Fruit fly (Drosophila melanogaster) whole organism, prepupa: ENCODE data around the gene Sfmbt.

Experiments
- Blimp-1 ChIP-seq: fragments of 200-800 bp; sonication (Bioruptor generic); optimal IDR thresholded peaks from 3 replicates; lab custom pipeline; 2017; ENCODE audit warnings: missing biosample characterization, missing genetic modification characterization, mild to moderate bottlenecking, moderate library complexity, missing genetic modification reagents
- CG15336 ChIP-seq: fragments of 200-800 bp; sonication (Bioruptor generic); IDR thresholded peaks from 2 replicates; pipeline ENCODE4 v1.3.6; 2022; ENCODE audit warnings: missing biosample characterization, missing genetic modification characterization
- CG4318 ChIP-seq: fragments of 200-800 bp; sonication (Bioruptor generic); optimal IDR thresholded peaks from 3 replicates; lab custom pipeline; 2017; ENCODE audit warnings: missing biosample characterization, mild to moderate bottlenecking, missing genetic modification characterization
- CG6163 ChIP-seq: fragments of 200-800 bp; sonication (Bioruptor generic); IDR thresholded peaks from 3 replicates; pipeline ENCODE4 v1.3.6; 2022; ENCODE audit warnings: missing biosample characterization, missing genetic modification characterization
- CG6808 ChIP-seq: fragments of 200-800 bp; sonication (Bioruptor generic); optimal IDR thresholded peaks from 3 replicates; lab custom pipeline; 2017; ENCODE audit warnings: missing biosample characterization, missing genetic modification characterization, mild to moderate bottlenecking, moderate library complexity, missing genetic modification reagents
- CG6854 ChIP-seq: fragments of 200-800 bp; sonication (Bioruptor generic); optimal IDR thresholded peaks from 2 replicates; lab custom pipeline; 2017; ENCODE audit warnings: missing biosample characterization, mild to moderate bottlenecking, missing genetic modification characterization
- Eip93F ChIP-seq: fragments of 200-800 bp; sonication (Bioruptor generic); optimal IDR thresholded peaks from 2 replicates; lab custom pipeline; 2016; ENCODE audit warnings: missing biosample characterization, mild to moderate bottlenecking, missing genetic modification characterization
- Ets21C ChIP-seq: fragments of 200-800 bp; sonication (Bioruptor generic); optimal IDR thresholded peaks from 3 replicates; lab custom pipeline; 2016; ENCODE audit warnings: missing biosample characterization, missing genetic modification characterization
- Hr39 ChIP-seq: fragments of 200-800 bp; sonication (Bioruptor generic); optimal IDR thresholded peaks from 2 replicates; lab custom pipeline; 2016; ENCODE audit warnings: missing biosample characterization, missing genetic modification characterization
- Lpt ChIP-seq: fragments of 200-800 bp; sonication (Bioruptor generic); optimal IDR thresholded peaks from 3 replicates; lab custom pipeline; 2016; ENCODE audit warnings: missing biosample characterization, missing genetic modification characterization
- OdsH ChIP-seq: fragments of 200-800 bp; sonication (Bioruptor generic); optimal IDR thresholded peaks from 3 replicates; lab custom pipeline; 2016; ENCODE audit warnings: missing biosample characterization, missing genetic modification characterization
- Sox102F ChIP-seq: fragments of 200-800 bp; sonication (Bioruptor generic); optimal IDR thresholded peaks from 2 replicates; lab custom pipeline; 2016; ENCODE audit warnings: missing biosample characterization, mild to moderate bottlenecking, missing genetic modification characterization
- fd59A ChIP-seq: fragments of 200-800 bp; sonication (Bioruptor generic); optimal IDR thresholded peaks from 2 replicates; lab custom pipeline; 2017; ENCODE audit warnings: missing biosample characterization, mild to moderate bottlenecking, missing genetic modification characterization, missing genetic modification reagents
- pdm3 ChIP-seq: fragments of 200-800 bp; sonication (Bioruptor generic); optimal IDR thresholded peaks from 3 replicates; lab custom pipeline; 2016; ENCODE audit warnings: missing biosample characterization, missing genetic modification characterization

dm6 chr2L:13206857-13207463 lies 30.4 kb upstream of the Sfmbt start:
- no peak for TF ChIP-seq OdsH (GFP tag; lab: Kevin White, UChicago)
- no peak for TF ChIP-seq Blimp-1 (GFP tag; lab: Kevin White, UChicago)
- no peak for TF ChIP-seq Sox102F
- no peak for TF ChIP-seq pdm3 (GFP tag; lab: Kevin White, UChicago)
- no peak for TF ChIP-seq Eip93F
- no peak; the same call in 1 of the 2 replicates for TF ChIP-seq CG15336 (GFP tag; lab: Robert Waterston, UW)
- no peak for TF ChIP-seq Lpt (GFP tag; lab: Kevin White, UChicago)
- TF ChIP-seq Ets21C (GFP tag; lab: Kevin White, UChicago): no peak
- no peak for TF ChIP-seq CG6808 (GFP tag; lab: Kevin White, UChicago)
- no peak for TF ChIP-seq CG6854 (GFP tag; lab: Kevin White, UChicago)
- no peak for TF ChIP-seq fd59A
- TF ChIP-seq CG4318 (GFP tag; lab: Kevin White, UChicago): no peak
- TF ChIP-seq CG6163 (GFP tag; lab: Robert Waterston, UW): no peak
- no peak for TF ChIP-seq Hr39 (GFP tag; lab: Kevin White, UChicago)
